Worm (Caenorhabditis elegans) whole organism, young adult: Measurements from ENCODE around the gene nspa-2.
A peak's percentile ranks its signal among the peaks of the same experiment; 100 is the strongest.

Experiments used
- B0019.2 ChIP-seq: fragments of 200-800 bp; sonication (Bioruptor generic); conservative IDR thresholded peaks from 2 replicates; pipeline ENCODE4 v1.3.6; 2022; ENCODE audit warnings: missing genetic modification reagents, missing genetic modification characterization, missing compliant biosample characterization
- B0261.1 ChIP-seq: sonication (generic microtip); optimal IDR thresholded peaks from 2 replicates; lab custom pipeline; 2016; ENCODE audit warnings: mild to moderate bottlenecking, missing genetic modification characterization, moderate library complexity, missing compliant biosample characterization
- D2030.7 ChIP-seq: fragments of 200-800 bp; sonication (Bioruptor generic); IDR thresholded peaks from 2 replicates; pipeline ENCODE4 v1.3.6; 2022; ENCODE audit warnings: missing genetic modification reagents, missing genetic modification characterization, missing compliant biosample characterization
- F10E7.11 ChIP-seq: sonication (generic microtip); optimal IDR thresholded peaks from 2 replicates; lab custom pipeline; 2017; ENCODE audit warnings: mild to moderate bottlenecking, missing genetic modification characterization, moderate library complexity, missing compliant biosample characterization
- F22D6.2 ChIP-seq: sonication (generic microtip); optimal IDR thresholded peaks from 2 replicates; lab custom pipeline; 2016; ENCODE audit warnings: mild to moderate bottlenecking, missing genetic modification characterization, missing compliant biosample characterization
- F39B2.1 ChIP-seq: fragments of 200-800 bp; sonication (Bioruptor generic); IDR thresholded peaks from 2 replicates; pipeline ENCODE4 v1.3.6; 2022; ENCODE audit warnings: missing genetic modification reagents, missing genetic modification characterization, missing compliant biosample characterization
- F52B5.7 ChIP-seq: sonication (generic microtip); optimal IDR thresholded peaks from 2 replicates; lab custom pipeline; 2016; ENCODE audit warnings: mild to moderate bottlenecking, missing genetic modification characterization, missing compliant biosample characterization
- K11D2.4 ChIP-seq: fragments of 200-800 bp; sonication (Bioruptor generic); IDR thresholded peaks from 2 replicates; pipeline ENCODE4 v1.3.6; 2022; ENCODE audit warnings: missing genetic modification reagents, missing genetic modification characterization, missing compliant biosample characterization
- T26A5.8 ChIP-seq: sonication (generic microtip); optimal IDR thresholded peaks from 2 replicates; lab custom pipeline; 2016; ENCODE audit warnings: missing genetic modification characterization, missing compliant biosample characterization
- Y53F4B.3 ChIP-seq: fragments of 200-800 bp; sonication (Bioruptor generic); IDR thresholded peaks from 2 replicates; pipeline ENCODE4 v1.3.6; 2022; ENCODE audit warnings: missing genetic modification reagents, missing genetic modification characterization, missing compliant biosample characterization
- akir-1 ChIP-seq: fragments of 200-800 bp; sonication (Bioruptor generic); optimal IDR thresholded peaks from 2 replicates; lab custom pipeline; 2018; ENCODE audit warnings: mild to moderate bottlenecking, missing genetic modification characterization, moderate library complexity, missing compliant biosample characterization
- ama-1 ChIP-seq, 3 experiments: fragments of 150-350 bp in 1 of 3; sonication (generic microtip) in 2 of 3; optimal IDR thresholded peaks; 2 replicates each; lab custom pipeline; 2014 to 2018; ENCODE audit warnings: missing biosample characterization in 2 of 3, missing genetic modification characterization in 2 of 3, missing genetic modification reagents in 2 of 3
- aptf-2 ChIP-seq: fragments of 200-800 bp; sonication (Bioruptor generic); conservative IDR thresholded peaks from 2 replicates; pipeline ENCODE4 v1.3.6; 2022; ENCODE audit warnings: missing genetic modification reagents, missing genetic modification characterization, missing compliant biosample characterization
- atf-7 ChIP-seq: sonication (generic microtip); optimal IDR thresholded peaks from 2 replicates; lab custom pipeline; 2017; ENCODE audit warnings: mild to moderate bottlenecking, missing genetic modification characterization, missing compliant biosample characterization
- athp-1 ChIP-seq: sonication (generic microtip); optimal IDR thresholded peaks from 2 replicates; lab custom pipeline; 2017; ENCODE audit warnings: mild to moderate bottlenecking, missing genetic modification characterization, missing compliant biosample characterization
- bed-1 ChIP-seq: fragments of 200-800 bp; sonication (Bioruptor generic); IDR thresholded peaks from 2 replicates; pipeline ENCODE4 v1.3.6; 2022; ENCODE audit warnings: missing genetic modification reagents, missing genetic modification characterization, missing compliant biosample characterization
- bed-2 ChIP-seq: fragments of 200-800 bp; sonication (Bioruptor generic); IDR thresholded peaks from 2 replicates; pipeline ENCODE4 v1.3.6; 2022; ENCODE audit warnings: missing genetic modification reagents, missing genetic modification characterization, missing compliant biosample characterization
- ccch-3 ChIP-seq: fragments of 200-800 bp; sonication (Bioruptor generic); optimal IDR thresholded peaks from 2 replicates; lab custom pipeline; 2018; ENCODE audit warnings: mild to moderate bottlenecking, missing genetic modification characterization, missing compliant biosample characterization
- cebp-1 ChIP-seq, 2 experiments: fragments of 200-800 bp in 1 of 2; sonication (Bioruptor generic) in 1 of 2; sonication (generic microtip) in 1 of 2; IDR thresholded peaks in 1 of 2; optimal IDR thresholded peaks in 1 of 2; 2 replicates each; pipeline versions ENCODE4 v1.3.6 to Lab custom; 2017 to 2022; ENCODE audit warnings: missing compliant biosample characterization in 2 of 2, missing genetic modification characterization in 2 of 2, mild to moderate bottlenecking in 1 of 2, missing genetic modification reagents in 1 of 2, moderate library complexity in 1 of 2
- ceh-91 ChIP-seq: fragments of 200-800 bp; sonication (Bioruptor generic); IDR thresholded peaks from 2 replicates; pipeline ENCODE4 v1.3.6; 2022; ENCODE audit warnings: missing genetic modification reagents, missing genetic modification characterization, missing compliant biosample characterization
- die-1 ChIP-seq: sonication (generic microtip); optimal IDR thresholded peaks from 2 replicates; lab custom pipeline; 2016; ENCODE audit warnings: missing genotype, mild to moderate bottlenecking, missing genetic modification characterization, missing compliant biosample characterization
- dox-1 ChIP-seq: fragments of 200-800 bp; sonication (Bioruptor generic); IDR thresholded peaks from 2 replicates; pipeline ENCODE4 v1.3.6; 2022; ENCODE audit warnings: missing genetic modification reagents, missing genetic modification characterization, missing compliant biosample characterization
- dpff-1 ChIP-seq: sonication (generic microtip); optimal IDR thresholded peaks from 2 replicates; lab custom pipeline; 2017; ENCODE audit warnings: mild to moderate bottlenecking, missing genetic modification characterization, missing compliant biosample characterization
- egl-18 ChIP-seq: fragments of 200-800 bp; sonication (Bioruptor generic); IDR thresholded peaks from 2 replicates; pipeline ENCODE4 v1.3.6; 2022; ENCODE audit warnings: missing genetic modification reagents, missing genetic modification characterization, missing compliant biosample characterization
- egl-44 ChIP-seq: fragments of 200-800 bp; sonication (Bioruptor generic); IDR thresholded peaks from 2 replicates; pipeline ENCODE4 v1.3.6; 2022; ENCODE audit warnings: missing genetic modification reagents, missing genetic modification characterization, missing compliant biosample characterization
- gei-17 ChIP-seq: fragments of 200-800 bp; sonication (Bioruptor generic); optimal IDR thresholded peaks from 2 replicates; lab custom pipeline; 2018; ENCODE audit warnings: mild to moderate bottlenecking, missing genetic modification characterization, missing compliant biosample characterization
- hmg-1.2 ChIP-seq: fragments of 200-800 bp; sonication (Bioruptor generic); IDR thresholded peaks from 2 replicates; pipeline ENCODE4 v1.3.6; 2022; ENCODE audit warnings: missing genetic modification reagents, missing genetic modification characterization, missing compliant biosample characterization
- hrde-1 ChIP-seq: sonication (generic microtip); optimal IDR thresholded peaks from 2 replicates; lab custom pipeline; 2016; ENCODE audit warnings: missing genetic modification characterization, mild to moderate bottlenecking, missing compliant biosample characterization, moderate library complexity, missing genotype, missing genetic modification reagents, borderline replicate concordance
- let-526 ChIP-seq: fragments of 200-800 bp; sonication (Bioruptor generic); IDR thresholded peaks from 2 replicates; pipeline ENCODE4 v1.3.6; 2022; ENCODE audit warnings: missing genetic modification reagents, missing genetic modification characterization, missing compliant biosample characterization
- lin-35 ChIP-seq, 3 experiments: fragments of 150-350 bp in 2 of 3; sonication (generic microtip) in 1 of 3; optimal IDR thresholded peaks; 2 replicates each; lab custom pipeline; 2014 to 2018; ENCODE audit warnings: missing biosample characterization in 3 of 3, missing genetic modification characterization in 3 of 3, missing genetic modification reagents in 3 of 3
- madf-6 ChIP-seq: fragments of 200-800 bp; sonication (Bioruptor generic); IDR thresholded peaks from 2 replicates; pipeline ENCODE4 v1.3.6; 2022; ENCODE audit warnings: missing genetic modification reagents, missing genetic modification characterization, missing compliant biosample characterization
- madf-8 ChIP-seq: fragments of 200-800 bp; sonication (Bioruptor generic); conservative IDR thresholded peaks from 2 replicates; pipeline ENCODE4 v1.3.6; 2022; ENCODE audit warnings: missing genetic modification reagents, missing genetic modification characterization, missing compliant biosample characterization
- mel-28 ChIP-seq: sonication (generic microtip); optimal IDR thresholded peaks from 2 replicates; lab custom pipeline; 2016; ENCODE audit warnings: borderline replicate concordance, mild to moderate bottlenecking, missing genetic modification characterization, missing compliant biosample characterization
- nhr-27 ChIP-seq: fragments of 200-800 bp; sonication (Bioruptor generic); optimal IDR thresholded peaks from 2 replicates; lab custom pipeline; 2018; ENCODE audit warnings: mild to moderate bottlenecking, missing genetic modification characterization, moderate library complexity, missing compliant biosample characterization
- pbrm-1 ChIP-seq: fragments of 200-800 bp; sonication (Bioruptor generic); IDR thresholded peaks from 2 replicates; pipeline ENCODE4 v1.3.6; 2022; ENCODE audit warnings: missing genetic modification reagents, missing genetic modification characterization, missing compliant biosample characterization
- rcor-1 ChIP-seq: fragments of 200-800 bp; sonication (Bioruptor generic); IDR thresholded peaks from 2 replicates; pipeline ENCODE4 v1.3.6; 2022; ENCODE audit warnings: missing genetic modification reagents, missing genetic modification characterization, missing compliant biosample characterization
- repo-1 ChIP-seq: sonication (generic microtip); optimal IDR thresholded peaks from 2 replicates; lab custom pipeline; 2017; ENCODE audit warnings: mild to moderate bottlenecking, missing genetic modification characterization, missing compliant biosample characterization
- sdz-38 ChIP-seq: sonication (generic microtip); optimal IDR thresholded peaks from 2 replicates; lab custom pipeline; 2016; ENCODE audit warnings: missing genotype, missing genetic modification characterization, missing compliant biosample characterization
- sea-2 ChIP-seq: fragments of 200-800 bp; sonication (Bioruptor generic); IDR thresholded peaks from 2 replicates; pipeline ENCODE4 v1.3.6; 2022; ENCODE audit warnings: missing genetic modification characterization, missing compliant biosample characterization
- snpc-1.1 ChIP-seq: sonication (generic microtip); optimal IDR thresholded peaks from 2 replicates; lab custom pipeline; 2017; ENCODE audit warnings: missing genetic modification characterization, mild to moderate bottlenecking, missing compliant biosample characterization, antibody characterized with exemption, moderate library complexity, missing genotype, missing genetic modification reagents; ENCODE audit not compliant: insufficient read depth
- snpc-1.3 ChIP-seq: sonication (generic microtip); optimal IDR thresholded peaks from 2 replicates; lab custom pipeline; 2017; ENCODE audit warnings: missing genetic modification characterization, mild to moderate bottlenecking, missing compliant biosample characterization, antibody characterized with exemption, moderate library complexity, missing genotype, missing genetic modification reagents; ENCODE audit not compliant: insufficient read depth
- sptf-2 ChIP-seq: fragments of 200-800 bp; sonication (Bioruptor generic); optimal IDR thresholded peaks from 2 replicates; lab custom pipeline; 2018; ENCODE audit warnings: mild to moderate bottlenecking, missing genetic modification characterization, missing compliant biosample characterization
- tbp1 ChIP-seq: fragments of 200-800 bp; sonication (Bioruptor generic); optimal IDR thresholded peaks from 2 replicates; lab custom pipeline; 2018; ENCODE audit warnings: mild to moderate bottlenecking, missing genetic modification characterization, missing compliant biosample characterization
- tbx-9 ChIP-seq: sonication (generic microtip); optimal IDR thresholded peaks from 2 replicates; lab custom pipeline; 2016; ENCODE audit warnings: borderline replicate concordance, missing genetic modification characterization, inconsistent platforms, missing compliant biosample characterization
- tlf-1 ChIP-seq: fragments of 200-800 bp; sonication (Bioruptor generic); optimal IDR thresholded peaks from 2 replicates; lab custom pipeline; 2018; ENCODE audit warnings: mild to moderate bottlenecking, missing genetic modification characterization, missing compliant biosample characterization
- unc-130 ChIP-seq: sonication (generic microtip); optimal IDR thresholded peaks from 2 replicates; lab custom pipeline; 2016; ENCODE audit warnings: missing genetic modification reagents, missing genetic modification characterization, missing compliant biosample characterization

Gene nspa-2

DNA sequence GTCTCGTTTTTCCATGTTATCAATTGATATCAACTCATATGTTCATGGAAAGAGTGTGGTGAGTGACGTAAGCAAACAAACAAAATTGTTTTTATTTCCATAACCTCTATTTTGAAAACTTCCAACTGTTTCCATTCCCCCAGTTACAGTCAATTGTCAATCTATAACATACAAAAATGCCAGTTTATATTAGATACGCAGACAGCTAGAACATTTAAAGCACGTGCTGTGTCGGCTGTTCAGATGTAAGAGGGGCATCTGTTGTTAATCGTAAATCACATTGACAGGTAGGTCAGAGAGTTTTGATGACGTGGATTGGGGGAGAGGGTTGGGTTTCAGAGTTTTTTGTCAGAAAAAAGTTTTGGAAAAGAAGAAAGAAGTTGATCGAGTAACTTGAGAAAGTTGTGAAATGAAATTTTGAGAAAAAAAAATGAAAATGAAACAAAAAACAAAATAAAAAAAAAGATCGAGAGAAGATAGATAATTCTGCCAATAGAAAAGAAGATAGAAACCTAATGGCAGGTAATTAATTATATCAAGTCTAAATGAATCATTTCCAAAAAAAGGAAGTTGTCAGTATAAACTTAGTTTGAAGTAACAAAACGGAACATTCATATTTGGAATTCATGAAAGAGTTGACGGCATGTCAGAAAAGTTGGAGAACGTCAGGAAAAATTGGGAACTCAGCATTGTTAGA is 42.2 kb upstream of the nspa-2 start (continued):
- TF ChIP-seq madf-8 (GFP tag; lab: Robert Waterston, UW) (no peak), ceh-91 (GFP tag; lab: Robert Waterston, UW) (no peak), Y53F4B.3 (GFP tag; lab: Robert Waterston, UW) (no peak), K11D2.4 (GFP tag; lab: Robert Waterston, UW) (peak; percentile 62), gei-17 (no peak), dox-1 (GFP tag; lab: Robert Waterston, UW) (peak; percentile 49; the same call in 1 of the 2 replicates), die-1 (tag; lab: Kevin White, UChicago) (no peak), F10E7.11 (tag; lab: Kevin White, UChicago) (no peak), hmg-1.2 (GFP tag; lab: Robert Waterston, UW) (peak; percentile 47; the same call in 1 of the 2 replicates), pbrm-1 (GFP tag; lab: Robert Waterston, UW) (peak; percentile 72; the same call in 1 of the 2 replicates), snpc-1.1 (tag; lab: Kevin White, UChicago) (no peak), tlf-1 (GFP tag; lab: Kevin White, UChicago) (no peak), rcor-1 (no peak), sptf-2 (no peak), atf-7 (tag; lab: Kevin White, UChicago) (peak; percentile 60), let-526 (GFP tag; lab: Robert Waterston, UW) (peak; percentile 55), bed-1 (GFP tag; lab: Robert Waterston, UW) (no peak), sdz-38 (tag; lab: Kevin White, UChicago) (no peak), snpc-1.3 (no peak), lin-35 (GFP tag; optimal IDR thresholded peaks at IDR 0.05; lab: Kevin White, UChicago) (no peak), ccch-3 (GFP tag; lab: Kevin White, UChicago) (no peak), B0019.2 (GFP tag; lab: Robert Waterston, UW) (no peak), repo-1 (tag; lab: Kevin White, UChicago) (peak; percentile 4), ama-1 (optimal IDR thresholded peaks at IDR 0.05; lab: Kevin White, UChicago) (peak; percentile 71), ama-1 (GFP tag; optimal IDR thresholded peaks at IDR 0.05; lab: Kevin White, UChicago) (no peak), athp-1 (tag; lab: Kevin White, UChicago) (no peak), F22D6.2 (tag; lab: Kevin White, UChicago) (no peak), B0261.1 (tag; lab: Kevin White, UChicago) (no peak), hrde-1 (tag; lab: Kevin White, UChicago) (no peak), madf-6 (GFP tag; lab: Robert Waterston, UW) (no peak), dpff-1 (tag; lab: Kevin White, UChicago) (no peak), egl-44 (GFP tag; lab: Robert Waterston, UW) (no peak), F39B2.1 (GFP tag; lab: Robert Waterston, UW) (no peak), tbp1 (peak; percentile 46), cebp-1 (GFP tag; IDR thresholded peaks at IDR 0.05; lab: Robert Waterston, UW) (peak; percentile 46; the same call in 1 of the 2 replicates), cebp-1 (tag; optimal IDR thresholded peaks at IDR 0.05; lab: Kevin White, UChicago) (peak; percentile 75), sea-2 (GFP tag; lab: Robert Waterston, UW) (no peak), nhr-27 (tag; lab: Kevin White, UChicago) (no peak), F52B5.7 (tag; lab: Kevin White, UChicago) (peak; percentile 4), T26A5.8 (no peak), D2030.7 (GFP tag; lab: Robert Waterston, UW) (no peak), aptf-2 (GFP tag; lab: Robert Waterston, UW) (no peak), tbx-9 (tag; lab: Kevin White, UChicago) (no peak), mel-28 (tag; lab: Kevin White, UChicago) (no peak), egl-18 (GFP tag; lab: Robert Waterston, UW) (no peak), bed-2 (GFP tag; lab: Robert Waterston, UW) (no peak), unc-130 (GFP tag; lab: Kevin White, UChicago) (no peak), akir-1 (peak; percentile 58)
